Fruit fly (Drosophila melanogaster) whole organism, wandering third instar larva: Measurements from ENCODE around the gene Cad89D.

Experiments used
- Abd-B ChIP-seq: fragments of >200 bp; optimal IDR thresholded peaks from 2 replicates; lab custom pipeline; 2017; ENCODE audit warnings: missing biosample characterization, missing genetic modification characterization
- CG32264 ChIP-seq: fragments of 200-800 bp; sonication (Bioruptor generic); optimal IDR thresholded peaks from 2 replicates; lab custom pipeline; 2016; ENCODE audit warnings: missing biosample characterization, missing genetic modification characterization
- Myc ChIP-seq: fragments of >200 bp; optimal IDR thresholded peaks from 2 replicates; lab custom pipeline; 2017
- ey ChIP-seq: fragments of 200-800 bp; sonication (Bioruptor generic); optimal IDR thresholded peaks from 2 replicates; lab custom pipeline; 2016; ENCODE audit warnings: missing biosample characterization, missing genetic modification characterization
- lola ChIP-seq: fragments of >200 bp; optimal IDR thresholded peaks from 2 replicates; lab custom pipeline; 2017; ENCODE audit warnings: missing biosample characterization, missing genetic modification characterization
- psq ChIP-seq: fragments of 200-800 bp; sonication (Bioruptor generic); optimal IDR thresholded peaks from 3 replicates; lab custom pipeline; 2017; ENCODE audit warnings: missing biosample characterization, mild to moderate bottlenecking, missing genetic modification characterization, moderate library complexity
- woc ChIP-seq: sonication (Bioruptor generic); optimal IDR thresholded peaks from 2 replicates; lab custom pipeline; 2016; ENCODE audit warnings: missing biosample characterization, mild to moderate bottlenecking, missing genetic modification characterization

dm6 chr3R:16434599-16434998 lies 60.6 kb downstream of the Cad89D start, which contains the start of gene CG14881:
- TF ChIP-seq Abd-B = no peak
- no peak for TF ChIP-seq woc (GFP tag; lab: Kevin White, UChicago)
- TF ChIP-seq CG32264 = no peak
- no peak for TF ChIP-seq Myc (lab: Kevin White, UChicago)
- TF ChIP-seq ey (GFP tag; lab: Kevin White, UChicago) = no peak
- no peak for TF ChIP-seq psq (GFP tag; lab: Kevin White, UChicago)
- no peak for TF ChIP-seq lola (GFP tag; lab: Kevin White, UChicago)
